Worm (Caenorhabditis elegans) whole organism, young adult: ENCODE measurements around the gene W08E12.4.

ENCODE experiments used
- F39B2.1 ChIP-seq: fragments of 200-800 bp; sonication (Bioruptor generic); IDR thresholded peaks from 2 replicates; pipeline ENCODE4 v1.3.6; 2022; ENCODE audit warnings: missing genetic modification reagents, missing genetic modification characterization, missing compliant biosample characterization
- ama-1 ChIP-seq, 3 experiments: fragments of 150-350 bp in 1 of 3; sonication (generic microtip) in 2 of 3; optimal IDR thresholded peaks; 2 replicates each; lab custom pipeline; 2014 to 2018; ENCODE audit warnings: missing biosample characterization in 2 of 3, missing genetic modification characterization in 2 of 3, missing genetic modification reagents in 2 of 3
- atf-7 ChIP-seq: sonication (generic microtip); optimal IDR thresholded peaks from 2 replicates; lab custom pipeline; 2017; ENCODE audit warnings: mild to moderate bottlenecking, missing genetic modification characterization, missing compliant biosample characterization
- efl-1 ChIP-seq: fragments of 150-350 bp; optimal IDR thresholded peaks from 2 replicates; lab custom pipeline; 2014; ENCODE audit warnings: missing biosample characterization, missing genetic modification reagents, missing genetic modification characterization
- snpc-4 ChIP-seq, 5 experiments: fragments of 150-350 bp in 1 of 5; sonication (generic microtip) in 4 of 5; optimal IDR thresholded peaks; 2 replicates each; lab custom pipeline; 2014 to 2018; ENCODE audit warnings: missing genetic modification characterization in 5 of 5, missing biosample characterization in 3 of 5, antibody characterized with exemption in 2 of 5, mild to moderate bottlenecking in 2 of 5, missing compliant biosample characterization in 2 of 5, missing genotype in 2 of 5, moderate library complexity in 2 of 5, missing genetic modification reagents in 1 of 5
- tlf-1 ChIP-seq: fragments of 200-800 bp; sonication (Bioruptor generic); optimal IDR thresholded peaks from 2 replicates; lab custom pipeline; 2018; ENCODE audit warnings: mild to moderate bottlenecking, missing genetic modification characterization, missing compliant biosample characterization
- ztf-22 ChIP-seq: fragments of 200-800 bp; sonication (Bioruptor generic); optimal IDR thresholded peaks from 2 replicates; lab custom pipeline; 2018; ENCODE audit warnings: mild to moderate bottlenecking, missing genetic modification characterization, moderate library complexity, missing compliant biosample characterization

DNA sequence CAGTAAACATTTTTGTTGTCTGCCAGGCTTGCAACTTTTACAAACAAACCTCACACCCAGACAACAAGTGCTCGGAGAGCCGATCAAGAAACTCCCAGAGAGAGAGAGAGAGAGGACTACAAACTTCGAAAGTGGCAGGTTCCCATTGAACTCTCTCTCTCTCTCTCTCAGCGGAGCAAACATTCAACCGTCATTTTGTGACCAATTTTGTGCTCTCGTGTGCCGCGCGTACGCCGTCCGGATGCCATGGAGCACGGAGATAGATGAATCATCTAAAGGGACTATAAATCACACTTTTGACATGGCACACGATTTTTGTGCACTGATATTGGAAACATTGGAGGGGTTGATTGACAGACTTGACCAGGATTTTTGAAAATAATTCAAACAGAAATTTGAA lies 6.7 kb downstream of the W08E12.4 start:
- TF ChIP-seq F39B2.1 (GFP tag; lab: Robert Waterston, UW) (no peak), ama-1 (optimal IDR thresholded peaks at IDR 0.05; lab: Kevin White, UChicago) (no peak), ama-1 (GFP tag; optimal IDR thresholded peaks at IDR 0.05; lab: Kevin White, UChicago) (no peak), ztf-22 (no peak), snpc-4 (GFP tag; optimal IDR thresholded peaks at IDR 0.05; lab: Kevin White, UChicago) (no peak), snpc-4 (tag; optimal IDR thresholded peaks at IDR 0.05; lab: Kevin White, UChicago) (no peak), tlf-1 (GFP tag; lab: Kevin White, UChicago) (no peak), efl-1 (GFP tag; lab: Kevin White, UChicago) (no peak), atf-7 (no peak)
